Fruit fly (Drosophila melanogaster): ENCODE data around the gene AANATL3.

DNA sequence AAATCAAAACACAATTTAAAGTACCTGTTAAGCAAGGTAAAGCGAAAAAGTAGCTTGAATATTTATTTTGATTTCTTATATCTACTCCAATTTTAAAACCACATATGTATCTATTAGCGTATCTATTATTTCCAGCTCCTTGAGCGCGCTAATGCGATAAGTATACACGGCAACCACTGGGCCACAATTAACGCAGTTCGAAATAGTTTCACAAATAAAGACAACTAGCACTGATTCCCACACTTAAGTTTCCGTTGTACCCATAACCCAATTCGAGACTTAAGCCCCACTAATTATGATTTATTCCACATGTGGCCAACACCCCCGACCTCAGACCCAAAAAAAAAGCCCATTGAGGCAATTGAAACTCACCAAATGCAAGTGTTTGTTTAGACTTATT lies 9.2 kb downstream of the AANATL3 start:
- no peak for TF ChIP-seq insv (optimal IDR thresholded peaks at IDR 0.05)
- TF ChIP-seq psq (optimal IDR thresholded peaks at IDR 0.05): no peak
- no peak for TF ChIP-seq ttk (optimal IDR thresholded peaks at IDR 0.05)

Measured in Kc167 (cell line).